Worm (Caenorhabditis elegans) whole organism, young adult: ENCODE measurements around the gene sftb-2.

Source experiments
- B0019.2 ChIP-seq: fragments of 200-800 bp; sonication (Bioruptor generic); conservative IDR thresholded peaks from 2 replicates; pipeline ENCODE4 v1.3.6; 2022; ENCODE audit warnings: missing genetic modification reagents, missing genetic modification characterization, missing compliant biosample characterization
- B0261.1 ChIP-seq: sonication (generic microtip); optimal IDR thresholded peaks from 2 replicates; lab custom pipeline; 2016; ENCODE audit warnings: mild to moderate bottlenecking, missing genetic modification characterization, moderate library complexity, missing compliant biosample characterization
- F33H1.4 ChIP-seq: fragments of 200-800 bp; sonication (Bioruptor generic); IDR thresholded peaks from 2 replicates; pipeline ENCODE4 v1.3.6; 2022; ENCODE audit warnings: missing genetic modification reagents, missing genetic modification characterization, missing compliant biosample characterization
- F37B4.10 ChIP-seq: fragments of 200-800 bp; sonication (Bioruptor generic); IDR thresholded peaks from 2 replicates; pipeline ENCODE4 v1.3.6; 2022; ENCODE audit warnings: missing genetic modification characterization, missing compliant biosample characterization
- F52B5.7 ChIP-seq: sonication (generic microtip); optimal IDR thresholded peaks from 2 replicates; lab custom pipeline; 2016; ENCODE audit warnings: mild to moderate bottlenecking, missing genetic modification characterization, missing compliant biosample characterization
- K12H6.12 ChIP-seq: fragments of 200-800 bp; sonication (Bioruptor generic); optimal IDR thresholded peaks from 2 replicates; lab custom pipeline; 2018; ENCODE audit warnings: mild to moderate bottlenecking, missing genetic modification characterization, missing compliant biosample characterization
- T26A5.8 ChIP-seq: sonication (generic microtip); optimal IDR thresholded peaks from 2 replicates; lab custom pipeline; 2016; ENCODE audit warnings: missing genetic modification characterization, missing compliant biosample characterization
- Y53G8AR.9 ChIP-seq: fragments of 200-800 bp; sonication (Bioruptor generic); conservative IDR thresholded peaks from 2 replicates; pipeline ENCODE4 v1.3.6; 2022; ENCODE audit warnings: missing genetic modification reagents, missing genetic modification characterization, missing compliant biosample characterization
- Y56A3A.18 ChIP-seq: fragments of 200-800 bp; sonication (Bioruptor generic); IDR thresholded peaks from 2 replicates; pipeline ENCODE4 v1.3.6; 2022; ENCODE audit warnings: missing genetic modification reagents, missing genetic modification characterization, missing compliant biosample characterization
- akir-1 ChIP-seq: fragments of 200-800 bp; sonication (Bioruptor generic); optimal IDR thresholded peaks from 2 replicates; lab custom pipeline; 2018; ENCODE audit warnings: mild to moderate bottlenecking, missing genetic modification characterization, moderate library complexity, missing compliant biosample characterization
- aptf-3 ChIP-seq: fragments of 200-800 bp; sonication (Bioruptor generic); IDR thresholded peaks from 2 replicates; pipeline ENCODE4 v1.3.6; 2022; ENCODE audit warnings: missing genetic modification characterization, missing compliant biosample characterization
- atf-7 ChIP-seq: sonication (generic microtip); optimal IDR thresholded peaks from 2 replicates; lab custom pipeline; 2017; ENCODE audit warnings: mild to moderate bottlenecking, missing genetic modification characterization, missing compliant biosample characterization
- attf-3 ChIP-seq: fragments of 200-800 bp; sonication (Bioruptor generic); conservative IDR thresholded peaks from 2 replicates; pipeline ENCODE4 v1.3.6; 2022; ENCODE audit warnings: missing genetic modification reagents, missing genetic modification characterization, missing compliant biosample characterization
- attf-5 ChIP-seq: fragments of 200-800 bp; sonication (Bioruptor generic); optimal IDR thresholded peaks from 2 replicates; lab custom pipeline; 2018; ENCODE audit warnings: mild to moderate bottlenecking, missing genetic modification characterization, missing compliant biosample characterization
- ccch-3 ChIP-seq: fragments of 200-800 bp; sonication (Bioruptor generic); optimal IDR thresholded peaks from 2 replicates; lab custom pipeline; 2018; ENCODE audit warnings: mild to moderate bottlenecking, missing genetic modification characterization, missing compliant biosample characterization
- cebp-2 ChIP-seq: fragments of 200-800 bp; sonication (Bioruptor generic); IDR thresholded peaks from 2 replicates; pipeline ENCODE4 v1.3.6; 2022; ENCODE audit warnings: missing genetic modification characterization, missing compliant biosample characterization
- ceh-40 ChIP-seq: fragments of 200-800 bp; sonication (Bioruptor generic); IDR thresholded peaks from 2 replicates; pipeline ENCODE4 v1.3.6; 2022; ENCODE audit warnings: missing genetic modification characterization, missing compliant biosample characterization
- ceh-79 ChIP-seq: sonication (generic microtip); optimal IDR thresholded peaks from 2 replicates; lab custom pipeline; 2017; ENCODE audit warnings: mild to moderate bottlenecking, missing genetic modification characterization, missing compliant biosample characterization
- chd-7 ChIP-seq: sonication (generic microtip); optimal IDR thresholded peaks from 2 replicates; lab custom pipeline; 2016; ENCODE audit warnings: mild to moderate bottlenecking, missing genetic modification characterization, moderate library complexity, missing compliant biosample characterization
- egl-44 ChIP-seq: fragments of 200-800 bp; sonication (Bioruptor generic); IDR thresholded peaks from 2 replicates; pipeline ENCODE4 v1.3.6; 2022; ENCODE audit warnings: missing genetic modification reagents, missing genetic modification characterization, missing compliant biosample characterization
- egrh-3 ChIP-seq: fragments of 200-800 bp; sonication (Bioruptor generic); IDR thresholded peaks from 2 replicates; pipeline ENCODE4 v1.3.6; 2022; ENCODE audit warnings: missing genetic modification reagents, missing genetic modification characterization, missing compliant biosample characterization
- ekl-4 ChIP-seq: fragments of 200-800 bp; sonication (Bioruptor generic); IDR thresholded peaks from 2 replicates; pipeline ENCODE4 v1.3.6; 2022; ENCODE audit warnings: missing genetic modification reagents, missing genetic modification characterization, missing compliant biosample characterization
- fkh-3 ChIP-seq: sonication (generic microtip); optimal IDR thresholded peaks from 2 replicates; lab custom pipeline; 2016; ENCODE audit warnings: mild to moderate bottlenecking, missing genetic modification characterization, missing compliant biosample characterization
- him-1 ChIP-seq: sonication (generic microtip); optimal IDR thresholded peaks from 2 replicates; lab custom pipeline; 2016; ENCODE audit warnings: missing genotype, missing genetic modification reagents, missing genetic modification characterization, missing compliant biosample characterization
- hmg-1.2 ChIP-seq: fragments of 200-800 bp; sonication (Bioruptor generic); IDR thresholded peaks from 2 replicates; pipeline ENCODE4 v1.3.6; 2022; ENCODE audit warnings: missing genetic modification reagents, missing genetic modification characterization, missing compliant biosample characterization
- lin-26 ChIP-seq: fragments of 200-800 bp; sonication (Bioruptor generic); IDR thresholded peaks from 2 replicates; pipeline ENCODE4 v1.3.6; 2022; ENCODE audit warnings: missing genetic modification reagents, missing genetic modification characterization, missing compliant biosample characterization
- lsl-1 ChIP-seq: fragments of 200-800 bp; sonication (Bioruptor generic); optimal IDR thresholded peaks from 2 replicates; lab custom pipeline; 2018; ENCODE audit warnings: mild to moderate bottlenecking, missing genetic modification characterization, moderate library complexity, missing compliant biosample characterization
- lsy-27 ChIP-seq: sonication (generic microtip); optimal IDR thresholded peaks from 2 replicates; lab custom pipeline; 2017; ENCODE audit warnings: missing genetic modification characterization, mild to moderate bottlenecking, missing compliant biosample characterization, antibody characterized with exemption, missing genotype, borderline replicate concordance; ENCODE audit not compliant: insufficient read depth
- madf-3 ChIP-seq: fragments of 200-800 bp; sonication (Bioruptor generic); IDR thresholded peaks from 2 replicates; pipeline ENCODE4 v1.3.6; 2022; ENCODE audit warnings: missing genetic modification reagents, missing genetic modification characterization, missing compliant biosample characterization
- madf-8 ChIP-seq: fragments of 200-800 bp; sonication (Bioruptor generic); conservative IDR thresholded peaks from 2 replicates; pipeline ENCODE4 v1.3.6; 2022; ENCODE audit warnings: missing genetic modification reagents, missing genetic modification characterization, missing compliant biosample characterization
- mcd-1 ChIP-seq: fragments of 200-800 bp; sonication (Bioruptor generic); IDR thresholded peaks from 2 replicates; pipeline ENCODE4 v1.3.6; 2022; ENCODE audit warnings: missing genetic modification reagents, missing genetic modification characterization, missing compliant biosample characterization
- nhr-27 ChIP-seq: fragments of 200-800 bp; sonication (Bioruptor generic); optimal IDR thresholded peaks from 2 replicates; lab custom pipeline; 2018; ENCODE audit warnings: mild to moderate bottlenecking, missing genetic modification characterization, moderate library complexity, missing compliant biosample characterization
- pha-4 ChIP-seq: fragments of 150-350 bp; sonication (generic microtip); optimal IDR thresholded peaks from 2 replicates; lab custom pipeline; 2014; ENCODE audit warnings: missing biosample characterization, missing genetic modification reagents, missing genetic modification characterization
- rcor-1 ChIP-seq: fragments of 200-800 bp; sonication (Bioruptor generic); IDR thresholded peaks from 2 replicates; pipeline ENCODE4 v1.3.6; 2022; ENCODE audit warnings: missing genetic modification reagents, missing genetic modification characterization, missing compliant biosample characterization
- sea-2 ChIP-seq: fragments of 200-800 bp; sonication (Bioruptor generic); IDR thresholded peaks from 2 replicates; pipeline ENCODE4 v1.3.6; 2022; ENCODE audit warnings: missing genetic modification characterization, missing compliant biosample characterization
- tbp1 ChIP-seq: fragments of 200-800 bp; sonication (Bioruptor generic); optimal IDR thresholded peaks from 2 replicates; lab custom pipeline; 2018; ENCODE audit warnings: mild to moderate bottlenecking, missing genetic modification characterization, missing compliant biosample characterization
- unc-130 ChIP-seq: sonication (generic microtip); optimal IDR thresholded peaks from 2 replicates; lab custom pipeline; 2016; ENCODE audit warnings: missing genetic modification reagents, missing genetic modification characterization, missing compliant biosample characterization
- zfh-2 ChIP-seq: fragments of 200-800 bp; sonication (Bioruptor generic); conservative IDR thresholded peaks from 2 replicates; pipeline ENCODE4 v1.3.6; 2022; ENCODE audit warnings: missing genetic modification reagents, missing genetic modification characterization, missing compliant biosample characterization
- zim-3 ChIP-seq: sonication (generic microtip); optimal IDR thresholded peaks from 2 replicates; lab custom pipeline; 2017; ENCODE audit warnings: mild to moderate bottlenecking, missing genetic modification characterization, moderate library complexity, missing compliant biosample characterization
- ztf-25 ChIP-seq: fragments of 200-800 bp; sonication (Bioruptor generic); IDR thresholded peaks from 2 replicates; pipeline ENCODE4 v1.3.6; 2022; ENCODE audit warnings: missing genetic modification reagents, missing genetic modification characterization, missing compliant biosample characterization
- ztf-28 ChIP-seq: fragments of 200-800 bp; sonication (Bioruptor generic); IDR thresholded peaks from 2 replicates; pipeline ENCODE4 v1.3.6; 2022; ENCODE audit warnings: missing genetic modification reagents, missing genetic modification characterization, missing compliant biosample characterization

sftb-2 gene

ce11 chrV:104474-104873 lies 23.6 kb upstream of the sftb-2 start, which contains the start of gene picd-1 (continued):
- TF ChIP-seq K12H6.12: peak; percentile 29
- peak; percentile 24; the same call in 1 of the 2 replicates for TF ChIP-seq F33H1.4 (GFP tag; lab: Robert Waterston, UW)
- no peak for TF ChIP-seq madf-8 (GFP tag; lab: Robert Waterston, UW)

ce11 chrV:116243-116642 lies 11.8 kb upstream of the sftb-2 start:
- TF ChIP-seq ekl-4 (GFP tag; lab: Robert Waterston, UW): no peak
- TF ChIP-seq tbp1 (GFP tag; lab: Kevin White, UChicago): no peak
- no peak for TF ChIP-seq F37B4.10
- TF ChIP-seq lsl-1 (GFP tag; lab: Kevin White, UChicago): no peak
- TF ChIP-seq rcor-1 (GFP tag; lab: Robert Waterston, UW): no peak
- peak; percentile 9 for TF ChIP-seq fkh-3 (tag; lab: Kevin White, UChicago)
- TF ChIP-seq egrh-3 (GFP tag; lab: Robert Waterston, UW): peak; percentile 37; the same call in 1 of the 2 replicates
- no peak for TF ChIP-seq ceh-79 (tag; lab: Kevin White, UChicago)
- TF ChIP-seq Y53G8AR.9 (GFP tag; lab: Robert Waterston, UW): no peak
- no peak for TF ChIP-seq Y56A3A.18 (GFP tag; lab: Robert Waterston, UW)
- TF ChIP-seq ccch-3 (GFP tag; lab: Kevin White, UChicago): no peak
- TF ChIP-seq akir-1: no peak
- no peak for TF ChIP-seq hmg-1.2 (GFP tag; lab: Robert Waterston, UW)
- no peak for TF ChIP-seq him-1 (tag; lab: Kevin White, UChicago)
- no peak for TF ChIP-seq lin-26 (GFP tag; lab: Robert Waterston, UW)
- TF ChIP-seq sea-2 (GFP tag; lab: Robert Waterston, UW): 0 out of 2 replicates have a peak, but pooled peaks have one; percentile 8
- no peak for TF ChIP-seq pha-4 (tag; lab: Kevin White, UChicago)
- TF ChIP-seq zfh-2 (GFP tag; lab: Robert Waterston, UW): peak; percentile 72
- no peak for TF ChIP-seq atf-7
- TF ChIP-seq attf-5 (GFP tag; lab: Kevin White, UChicago): no peak
- TF ChIP-seq B0261.1 (tag; lab: Kevin White, UChicago): no peak
- no peak for TF ChIP-seq lsy-27 (tag; lab: Kevin White, UChicago)
- TF ChIP-seq unc-130 (GFP tag; lab: Kevin White, UChicago): no peak
- TF ChIP-seq F52B5.7 (tag; lab: Kevin White, UChicago): no peak
- no peak for TF ChIP-seq egl-44
- TF ChIP-seq T26A5.8: no peak
- TF ChIP-seq aptf-3 (GFP tag; lab: Robert Waterston, UW): no peak

- peak; percentile 32 for TF ChIP-seq chd-7 (tag; lab: Kevin White, UChicago)
- TF ChIP-seq madf-3 (GFP tag; lab: Robert Waterston, UW): 0 out of 2 replicates have a peak, but pooled peaks have one; percentile 25
- TF ChIP-seq cebp-2 (GFP tag; lab: Robert Waterston, UW): peak; percentile 85; the same call in 1 of the 2 replicates
- TF ChIP-seq attf-3 (GFP tag; lab: Robert Waterston, UW): no peak
- no peak for TF ChIP-seq nhr-27
- peak; percentile 28 for TF ChIP-seq zim-3
- TF ChIP-seq ztf-28: peak; percentile 34; the same call in 1 of the 2 replicates
- peak; percentile 90 for TF ChIP-seq zfh-2 (GFP tag; lab: Robert Waterston, UW)
- TF ChIP-seq egrh-3 (GFP tag; lab: Robert Waterston, UW): peak; percentile 84
- TF ChIP-seq mcd-1 (GFP tag; lab: Robert Waterston, UW): peak; percentile 22; the same call in 1 of the 2 replicates
- TF ChIP-seq B0019.2 (GFP tag; lab: Robert Waterston, UW): no peak
- peak; percentile 31 for TF ChIP-seq F52B5.7 (tag; lab: Kevin White, UChicago)
- no peak for TF ChIP-seq ceh-40
- 0 out of 2 replicates have a peak, but pooled peaks have one; percentile 15 for TF ChIP-seq ztf-25 (GFP tag; lab: Robert Waterston, UW)
Observed at ce11 chrV:117312-117711, 10.7 kb upstream of the sftb-2 start.
